Fruit fly (Drosophila melanogaster) whole organism, pupa: Measurements from ENCODE around the gene CG6356.

Experiments used
- CG15710 ChIP-seq: fragments of 200-800 bp; sonication (Bioruptor generic); optimal IDR thresholded peaks from 2 replicates; lab custom pipeline; 2018; ENCODE audit warnings: missing biosample characterization, mild to moderate bottlenecking, missing genetic modification characterization, moderate library complexity
- Ets98B ChIP-seq: fragments of 200-800 bp; sonication (Bioruptor generic); IDR thresholded peaks from 2 replicates; pipeline ENCODE4 v1.3.6; 2022; ENCODE audit warnings: missing biosample characterization, missing genetic modification characterization

DNA sequence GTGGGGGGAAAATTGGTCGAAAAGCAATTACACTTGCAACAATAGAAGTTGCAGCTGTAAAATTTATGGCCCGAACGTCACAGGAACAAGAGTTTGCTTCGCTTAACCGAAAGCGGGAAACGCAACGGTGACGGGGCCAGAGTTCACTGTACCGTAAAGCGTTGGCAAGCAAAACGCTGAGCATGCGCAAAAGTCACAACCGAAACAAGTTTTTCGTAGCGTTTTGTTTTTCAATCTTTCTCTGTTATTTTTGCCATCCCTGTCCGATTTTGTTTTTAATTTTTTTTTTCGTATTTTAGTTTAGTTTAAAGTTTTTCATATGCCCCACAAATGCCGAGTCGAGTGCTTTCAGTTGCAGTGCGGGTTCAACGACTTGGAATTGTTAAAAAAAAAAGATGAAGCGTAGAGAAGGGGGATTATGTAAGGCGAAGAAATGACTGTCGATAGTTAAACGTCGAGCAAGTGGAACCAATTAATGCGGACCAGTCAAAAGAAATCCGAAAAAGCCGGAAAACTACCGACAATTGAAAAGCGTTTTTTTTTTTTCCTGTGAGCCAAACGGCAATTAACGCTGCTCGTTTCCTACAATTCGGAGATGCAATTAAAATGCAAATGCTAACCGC, 16.1 kb upstream of the CG6356 start:
- no peak for TF ChIP-seq CG15710 (tag; lab: Kevin White, UChicago)
- no peak for TF ChIP-seq Ets98B
